Fruit fly (Drosophila melanogaster) whole organism, pupa: ENCODE results near the gene CG33270.

Experiments
- CG10348 ChIP-seq: fragments of 200-800 bp; sonication (Bioruptor generic); IDR thresholded peaks from 2 replicates; pipeline ENCODE4 v1.3.6; 2022; ENCODE audit warnings: missing biosample characterization, missing genetic modification characterization
- CG12605 ChIP-seq: fragments of 200-800 bp; sonication (Bioruptor generic); IDR thresholded peaks from 2 replicates; pipeline ENCODE4 v1.3.6; 2022; ENCODE audit warnings: missing biosample characterization, missing genetic modification characterization
- CG13204 ChIP-seq: fragments of 200-800 bp; sonication (Bioruptor generic); optimal IDR thresholded peaks from 2 replicates; lab custom pipeline; 2018; ENCODE audit warnings: missing biosample characterization, mild to moderate bottlenecking, missing genetic modification characterization, moderate library complexity
- CG14655 ChIP-seq: fragments of 200-800 bp; sonication (Bioruptor generic); optimal IDR thresholded peaks from 3 replicates; lab custom pipeline; 2017; ENCODE audit warnings: mild to moderate bottlenecking, missing biosample characterization, missing genetic modification reagents, missing genetic modification characterization
- CG15710 ChIP-seq: fragments of 200-800 bp; sonication (Bioruptor generic); optimal IDR thresholded peaks from 2 replicates; lab custom pipeline; 2018; ENCODE audit warnings: missing biosample characterization, mild to moderate bottlenecking, missing genetic modification characterization, moderate library complexity
- CG17806 ChIP-seq: fragments of 200-800 bp; sonication (Bioruptor generic); optimal IDR thresholded peaks from 2 replicates; lab custom pipeline; 2018; ENCODE audit warnings: missing biosample characterization, mild to moderate bottlenecking, missing genetic modification characterization, moderate library complexity
- CG32121 ChIP-seq: fragments of 200-800 bp; sonication (Bioruptor generic); IDR thresholded peaks from 2 replicates; pipeline ENCODE4 v1.3.6; 2022; ENCODE audit warnings: missing biosample characterization, missing genetic modification characterization
- CG34367 ChIP-seq: fragments of 200-800 bp; sonication (Bioruptor generic); optimal IDR thresholded peaks from 2 replicates; lab custom pipeline; 2018; ENCODE audit warnings: missing biosample characterization, mild to moderate bottlenecking, missing genetic modification characterization
- CG4496 ChIP-seq: fragments of 200-800 bp; sonication (Bioruptor generic); IDR thresholded peaks from 3 replicates; pipeline ENCODE4 v1.3.6; 2022; ENCODE audit warnings: missing biosample characterization, missing genetic modification characterization
- CG8159 ChIP-seq: fragments of 200-800 bp; sonication (Bioruptor generic); optimal IDR thresholded peaks from 3 replicates; lab custom pipeline; 2018; ENCODE audit warnings: missing biosample characterization, mild to moderate bottlenecking, missing genetic modification characterization, moderate library complexity
- CG8301 ChIP-seq: fragments of 200-800 bp; sonication (Bioruptor generic); optimal IDR thresholded peaks from 2 replicates; lab custom pipeline; 2018; ENCODE audit warnings: missing biosample characterization, mild to moderate bottlenecking, missing genetic modification characterization
- CG9948 ChIP-seq: fragments of 200-800 bp; sonication (Bioruptor generic); optimal IDR thresholded peaks from 2 replicates; lab custom pipeline; 2018; ENCODE audit warnings: missing biosample characterization, mild to moderate bottlenecking, missing genetic modification characterization, moderate library complexity
- D1 ChIP-seq: fragments of 200-800 bp; sonication (Bioruptor generic); optimal IDR thresholded peaks from 2 replicates; lab custom pipeline; 2018; ENCODE audit warnings: missing biosample characterization, mild to moderate bottlenecking, missing genetic modification characterization, moderate library complexity
- EcR ChIP-seq: fragments of 200-800 bp; sonication (Bioruptor generic); optimal IDR thresholded peaks from 3 replicates; lab custom pipeline; 2019; ENCODE audit warnings: missing biosample characterization, missing genetic modification characterization, mild to moderate bottlenecking, moderate library complexity, missing genetic modification reagents
- Ets98B ChIP-seq: fragments of 200-800 bp; sonication (Bioruptor generic); IDR thresholded peaks from 2 replicates; pipeline ENCODE4 v1.3.6; 2022; ENCODE audit warnings: missing biosample characterization, missing genetic modification characterization
- Pif1A ChIP-seq: fragments of 200-800 bp; sonication (Bioruptor generic); optimal IDR thresholded peaks from 3 replicates; lab custom pipeline; 2016; ENCODE audit warnings: missing biosample characterization, missing genetic modification characterization
- Pif1B ChIP-seq: fragments of 200-800 bp; sonication (Bioruptor generic); optimal IDR thresholded peaks from 3 replicates; lab custom pipeline; 2016; ENCODE audit warnings: missing biosample characterization, missing genetic modification characterization
- Snoo ChIP-seq: fragments of 200-800 bp; sonication (Bioruptor generic); optimal IDR thresholded peaks from 3 replicates; lab custom pipeline; 2017; ENCODE audit warnings: missing biosample characterization, mild to moderate bottlenecking, missing genetic modification characterization, inconsistent platforms
- fd96Ca ChIP-seq: fragments of 200-800 bp; sonication (Bioruptor generic); IDR thresholded peaks from 3 replicates; pipeline ENCODE4 v1.3.6; 2022; ENCODE audit warnings: missing biosample characterization, missing genetic modification characterization
- gl ChIP-seq: fragments of 200-800 bp; sonication (Bioruptor generic); optimal IDR thresholded peaks from 2 replicates; lab custom pipeline; 2018; ENCODE audit warnings: missing biosample characterization, mild to moderate bottlenecking, missing genetic modification characterization
- rn ChIP-seq: fragments of 200-800 bp; sonication (Bioruptor generic); IDR thresholded peaks from 2 replicates; pipeline ENCODE4 v1.3.6; 2022; ENCODE audit warnings: missing biosample characterization, missing genetic modification characterization

CG33270 gene

DNA sequence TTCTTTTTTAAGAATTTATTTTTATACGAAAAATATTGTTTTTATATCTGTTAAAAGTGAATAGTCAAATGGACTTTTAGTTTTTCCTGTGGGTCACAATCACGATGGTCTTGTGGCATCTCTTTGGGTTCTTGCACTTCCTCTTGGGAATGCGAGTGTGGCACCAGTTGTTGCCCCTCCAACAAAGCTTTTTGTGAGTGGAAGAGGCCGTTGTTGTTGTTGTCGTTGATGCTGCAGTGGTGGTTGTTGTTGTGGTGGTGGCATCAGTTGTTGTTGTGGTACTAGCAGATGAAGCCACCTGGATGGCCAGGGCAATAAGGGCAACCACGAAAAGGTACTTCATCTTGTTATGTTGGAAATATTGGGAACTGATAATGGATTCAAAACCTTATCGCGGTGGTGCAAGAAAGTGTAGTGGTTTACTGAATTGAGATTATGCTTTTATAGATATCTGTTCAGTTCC is at the start of gene CG33270:
TSS of gene CG33270 (minus strand) at position 413 of the 463 bp plus-strand sequence.
- TF ChIP-seq EcR (GFP tag; lab: Kevin White, UChicago) (no peak), CG8159 (tag; lab: Kevin White, UChicago) (no peak), Ets98B (GFP tag; lab: Robert Waterston, UW) (no peak), CG32121 (GFP tag; lab: Robert Waterston, UW) (no peak), fd96Ca (GFP tag; lab: Robert Waterston, UW) (no peak), CG9948 (tag; lab: Kevin White, UChicago) (no peak), Pif1A (GFP tag; lab: Kevin White, UChicago) (no peak), CG13204 (GFP tag; lab: Kevin White, UChicago) (no peak), D1 (tag; lab: Kevin White, UChicago) (no peak), CG15710 (no peak), CG14655 (GFP tag; lab: Kevin White, UChicago) (no peak), gl (no peak), CG12605 (GFP tag; lab: Robert Waterston, UW) (no peak), CG4496 (GFP tag; lab: Robert Waterston, UW) (no peak)

DNA sequence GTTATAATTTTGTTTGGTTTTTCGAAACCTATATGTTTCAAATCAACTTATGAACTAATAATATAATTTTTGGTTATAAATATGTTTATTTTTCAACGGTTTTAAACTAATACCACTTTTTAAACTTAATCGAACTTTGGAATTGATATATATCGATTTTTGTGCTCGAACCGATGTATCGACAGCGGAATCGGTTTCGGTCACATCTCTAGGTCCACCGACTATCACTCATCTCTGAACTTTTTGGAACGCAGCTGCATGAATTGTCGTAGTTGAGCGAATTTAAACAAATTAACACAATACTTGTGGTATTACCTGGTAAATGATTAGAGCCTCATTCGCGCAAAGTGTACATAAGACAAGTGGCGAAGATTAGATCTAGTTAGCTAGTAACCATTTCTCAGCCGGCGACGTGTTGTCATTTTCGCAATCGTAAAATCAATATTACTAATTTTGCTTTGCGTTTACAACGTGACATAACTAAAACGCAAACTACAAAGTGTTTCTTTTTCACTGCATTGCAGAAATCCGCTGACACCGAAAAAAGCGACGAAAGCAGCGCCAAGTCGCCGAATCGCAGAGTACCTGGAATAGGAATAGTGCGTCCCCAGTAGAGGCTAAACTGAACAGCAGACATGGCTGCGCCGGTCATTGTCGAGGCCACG is 49.5 kb upstream of the CG33270 start, which contains the start of gene Apt1:
TSS of gene Apt1 (plus strand) at position 219 of the 665 bp plus-strand sequence.
- TF ChIP-seq CG8301 (tag; lab: Kevin White, UChicago) (no peak), CG4496 (GFP tag; lab: Robert Waterston, UW) (peak; percentile 52; the same call in 2 of the 3 replicates), Ets98B (GFP tag; lab: Robert Waterston, UW) (no peak)
- TF ChIP-seq, all 21 proteins: peak for 1

DNA sequence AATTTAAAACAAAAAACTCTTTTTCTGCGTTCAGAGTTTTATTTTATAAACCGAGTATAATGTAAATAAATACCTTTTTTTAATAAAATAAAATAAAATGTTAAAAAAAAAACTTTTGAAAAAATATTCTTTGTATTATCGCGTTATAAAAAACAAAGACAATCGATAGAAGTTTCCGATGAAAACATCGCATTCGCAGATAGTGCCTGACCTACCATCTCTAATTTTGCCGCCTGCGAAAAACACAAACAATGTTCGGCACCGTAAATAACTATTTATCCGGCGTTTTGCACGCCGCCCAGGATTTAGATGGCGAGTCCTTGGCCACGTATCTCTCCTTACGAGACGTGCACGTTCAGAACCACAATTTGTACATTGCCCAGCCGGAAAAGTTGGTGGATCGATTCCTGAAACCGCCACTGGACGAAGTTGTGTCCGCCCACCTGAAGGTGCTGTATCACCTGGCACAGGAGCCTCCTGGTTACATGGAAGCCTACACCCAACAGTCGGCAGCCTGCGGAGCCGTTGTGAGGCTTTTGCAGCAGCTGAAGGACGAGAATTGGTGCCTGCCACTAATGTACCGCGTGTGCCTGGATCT is 47.9 kb upstream of the CG33270 start, which contains the start of gene PCID2:
TSS of gene PCID2 (plus strand) at position 213 of the 598 bp plus-strand sequence.
- TF ChIP-seq CG13204 (GFP tag; lab: Kevin White, UChicago) = no peak
- no peak for TF ChIP-seq CG10348 (GFP tag; lab: Robert Waterston, UW)
- TF ChIP-seq CG12605 (GFP tag; lab: Robert Waterston, UW) = no peak
- no peak for TF ChIP-seq rn (GFP tag; lab: Robert Waterston, UW)
- TF ChIP-seq D1 (tag; lab: Kevin White, UChicago) = no peak
- no peak for TF ChIP-seq Pif1B (GFP tag; lab: Kevin White, UChicago)
- TF ChIP-seq CG8301 (tag; lab: Kevin White, UChicago) = no peak
- TF ChIP-seq, all 21 proteins: peak for 0

DNA sequence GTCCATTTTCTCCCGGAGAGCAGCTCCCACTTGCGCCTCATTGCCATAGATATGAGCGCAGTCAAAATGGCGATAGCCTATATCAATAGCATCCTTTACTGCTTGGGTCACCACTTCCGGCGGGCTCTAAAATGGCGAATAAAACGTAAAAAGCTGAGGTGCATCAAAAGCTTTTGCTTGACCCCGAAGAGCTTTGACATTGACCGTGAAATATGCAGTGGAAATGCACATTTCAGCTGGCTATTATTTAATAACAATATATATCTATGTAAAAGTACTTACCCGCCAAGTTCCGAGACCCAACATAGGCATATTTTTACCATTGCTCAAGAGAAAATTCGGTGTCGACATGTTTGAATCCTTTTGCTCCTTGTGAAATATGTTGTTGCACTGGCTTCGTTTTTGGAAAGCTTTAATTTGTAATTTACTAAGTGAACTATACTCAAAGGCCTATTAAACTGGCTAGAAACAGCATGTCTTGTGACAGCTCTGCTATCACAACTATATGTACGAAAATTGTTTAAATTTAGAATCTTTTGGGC is 47.3 kb upstream of the CG33270 start, which contains the start of gene CG6083:
TSS of gene CG6083 (minus strand) at position 492 of the 542 bp plus-strand sequence.
- TF ChIP-seq CG12605 (GFP tag; lab: Robert Waterston, UW) = no peak
- TF ChIP-seq Pif1B (GFP tag; lab: Kevin White, UChicago) = no peak
- no peak for TF ChIP-seq D1 (tag; lab: Kevin White, UChicago)
- no peak for TF ChIP-seq CG34367 (tag; lab: Kevin White, UChicago)
- no peak for TF ChIP-seq CG4496 (GFP tag; lab: Robert Waterston, UW)
- TF ChIP-seq CG14655 (GFP tag; lab: Kevin White, UChicago) = no peak
- no peak for TF ChIP-seq gl
- TF ChIP-seq, all 21 proteins: peak for 0

DNA sequence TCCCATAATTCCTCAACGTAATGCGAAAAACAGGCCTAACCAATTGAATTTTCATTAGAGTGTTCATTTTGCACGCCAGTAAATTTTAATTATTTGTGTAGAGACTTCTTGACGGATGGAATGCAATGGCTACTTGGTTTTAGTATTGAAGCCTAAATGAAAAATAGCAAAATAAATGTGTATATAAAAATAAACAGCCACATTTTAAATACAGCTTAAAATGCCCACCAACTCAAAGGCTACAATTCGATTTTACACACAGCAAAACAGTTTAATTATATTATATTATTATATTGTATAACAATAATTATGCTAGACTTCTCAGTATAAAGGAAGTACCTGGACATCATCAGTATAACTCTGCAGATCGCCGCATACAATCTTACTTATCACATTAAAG is 45.9 kb upstream of the CG33270 start, which contains the start of gene Akr1B:
TSS of gene Akr1B (minus strand) at position 101 of the 400 bp plus-strand sequence.
- TF ChIP-seq gl = no peak
- no peak for TF ChIP-seq CG15710
- TF ChIP-seq CG14655 (GFP tag; lab: Kevin White, UChicago) = no peak

DNA sequence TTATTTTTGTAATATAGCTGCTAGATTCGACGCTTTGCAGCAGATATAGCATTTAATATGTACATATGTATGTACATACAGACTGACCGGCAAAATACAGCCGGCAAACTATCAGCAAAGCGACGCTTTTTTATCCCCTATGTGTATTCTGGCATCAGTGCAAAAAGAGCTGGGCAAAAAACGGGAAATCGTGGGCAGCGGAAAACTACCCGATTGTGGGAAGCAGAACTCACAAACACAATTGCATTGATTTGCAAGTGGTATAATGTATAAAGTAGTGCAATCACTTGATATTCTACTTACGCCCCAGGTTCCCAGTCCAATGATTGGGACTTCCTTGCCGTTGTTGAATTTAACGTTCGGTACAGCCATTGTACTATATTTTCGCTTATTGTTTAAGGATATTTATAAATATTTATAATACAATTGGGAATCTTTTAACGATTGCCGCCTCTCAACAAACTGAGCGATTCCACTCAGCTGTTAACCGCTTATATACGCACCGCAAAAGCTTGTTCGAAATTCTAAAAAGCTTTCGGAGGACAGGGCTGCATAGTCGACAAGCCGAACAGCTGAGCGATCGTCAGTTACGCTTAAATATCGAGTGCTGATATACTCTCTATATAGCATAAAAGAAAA is 44.9 kb upstream of the CG33270 start:
- TF ChIP-seq CG14655 (GFP tag; lab: Kevin White, UChicago) (no peak), CG15710 (peak; percentile 8), rn (GFP tag; lab: Robert Waterston, UW) (no peak), Pif1B (GFP tag; lab: Kevin White, UChicago) (peak; percentile 36), D1 (tag; lab: Kevin White, UChicago) (no peak), fd96Ca (GFP tag; lab: Robert Waterston, UW) (no peak), CG17806 (tag; lab: Kevin White, UChicago) (no peak), CG34367 (tag; lab: Kevin White, UChicago) (no peak), gl (no peak), CG9948 (tag; lab: Kevin White, UChicago) (no peak), Ets98B (GFP tag; lab: Robert Waterston, UW) (peak; percentile 34; the same call in 1 of the 2 replicates), EcR (GFP tag; lab: Kevin White, UChicago) (peak; percentile 44), CG32121 (GFP tag; lab: Robert Waterston, UW) (no peak), Snoo (tag; lab: Kevin White, UChicago) (peak; percentile 1), Pif1A (GFP tag; lab: Kevin White, UChicago) (peak; percentile 15), CG13204 (GFP tag; lab: Kevin White, UChicago) (no peak), CG4496 (GFP tag; lab: Robert Waterston, UW) (peak; percentile 58; the same call in 1 of the 3 replicates), CG8301 (tag; lab: Kevin White, UChicago) (no peak), CG12605 (GFP tag; lab: Robert Waterston, UW) (no peak), CG10348 (GFP tag; lab: Robert Waterston, UW) (no peak), CG8159 (tag; lab: Kevin White, UChicago) (no peak)
